Worm (Caenorhabditis elegans) whole organism, L4 larva: ENCODE data around the gene T06E4.5.

Experiments used
- nhr-25 ChIP-seq: sonication (generic microtip); optimal IDR thresholded peaks from 2 replicates; lab custom pipeline; 2017; ENCODE audit warnings: missing genetic modification characterization, mild to moderate bottlenecking, missing compliant biosample characterization, antibody characterized with exemption, moderate library complexity, borderline replicate concordance; ENCODE audit not compliant: insufficient read depth
- zag-1 ChIP-seq: fragments of 150-350 bp; optimal IDR thresholded peaks from 2 replicates; lab custom pipeline; 2014; ENCODE audit warnings: missing biosample characterization, missing genetic modification characterization

ce11 chrV:9621437-9621836 is 9.6 kb upstream of the T06E4.5 start:
- TF ChIP-seq nhr-25 (tag; lab: Kevin White, UChicago) (no peak), zag-1 (no peak)
